Fruit fly (Drosophila melanogaster) Kc167 (cell line): Measurements from ENCODE around the gene Cat.

Experiments used
- Myc ChIP-seq: fragments of >200 bp; optimal IDR thresholded peaks from 2 replicates; lab custom pipeline; 2017; ENCODE audit warnings: missing external identifiers
- Sin3A ChIP-seq: fragments of >200 bp; optimal IDR thresholded peaks from 2 replicates; lab custom pipeline; 2018; ENCODE audit warnings: missing external identifiers
- h ChIP-seq: fragments of >200 bp; optimal IDR thresholded peaks from 3 replicates; lab custom pipeline; 2018; ENCODE audit warnings: missing external identifiers
- insv ChIP-seq: fragments of >200 bp; optimal IDR thresholded peaks from 3 replicates; lab custom pipeline; 2018; ENCODE audit warnings: missing external identifiers
- psq ChIP-seq: fragments of >200 bp; optimal IDR thresholded peaks from 2 replicates; lab custom pipeline; 2017; ENCODE audit warnings: missing external identifiers
- ttk ChIP-seq: sonication (Bioruptor generic); optimal IDR thresholded peaks from 2 replicates; lab custom pipeline; 2017; ENCODE audit warnings: missing external identifiers

DNA sequence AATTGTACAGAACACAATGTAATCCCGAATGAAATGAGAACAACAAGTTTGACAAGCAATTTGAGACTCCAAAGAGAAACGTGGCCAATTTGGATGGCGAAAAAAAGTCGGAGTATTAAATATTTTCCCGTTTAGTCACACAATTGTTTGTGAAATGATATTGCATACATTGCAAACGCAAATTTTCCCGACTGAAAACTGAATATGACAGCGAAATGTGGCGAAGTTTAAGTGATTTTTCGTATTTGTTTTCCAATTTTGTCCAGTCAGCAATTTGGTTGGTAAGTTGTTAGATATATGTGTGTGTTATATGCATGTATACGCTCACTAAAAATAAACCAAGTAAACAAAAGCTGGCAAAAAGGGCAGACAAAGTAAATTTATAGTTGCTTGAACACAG, 6.2 kb upstream of the Cat start:
- TF ChIP-seq Sin3A (lab: Kevin White, UChicago) (no peak), ttk (lab: Kevin White, UChicago) (no peak), h (lab: Kevin White, UChicago) (no peak), psq (no peak), insv (no peak), Myc (lab: Kevin White, UChicago) (no peak)
